Worm (Caenorhabditis elegans) whole organism, midembryonic: ENCODE measurements around the gene cyp-34A2.

ENCODE experiments used
- T22C8.4 ChIP-seq: fragments of 200-800 bp; sonication (Bioruptor generic); IDR thresholded peaks from 2 replicates; pipeline ENCODE4 v1.3.6; 2022; ENCODE audit warnings: missing genetic modification characterization, missing compliant biosample characterization
- cog-1 ChIP-seq: sonication (generic microtip); optimal IDR thresholded peaks from 2 replicates; lab custom pipeline; 2016; ENCODE audit warnings: missing genetic modification characterization, missing compliant biosample characterization
- tab-1 ChIP-seq: fragments of 200-800 bp; sonication (Bioruptor generic); IDR thresholded peaks from 2 replicates; pipeline ENCODE4 v1.3.6; 2022; ENCODE audit warnings: missing genetic modification characterization, missing compliant biosample characterization
- ztf-23 ChIP-seq: fragments of 200-800 bp; sonication (Bioruptor generic); IDR thresholded peaks from 2 replicates; pipeline ENCODE4 v1.3.6; 2022; ENCODE audit warnings: missing genetic modification reagents, missing genetic modification characterization, missing compliant biosample characterization
- ztf-29 ChIP-seq: fragments of 200-800 bp; sonication (Bioruptor generic); IDR thresholded peaks from 2 replicates; pipeline ENCODE4 v1.3.6; 2022; ENCODE audit warnings: missing genetic modification reagents, missing genetic modification characterization, missing compliant biosample characterization

DNA sequence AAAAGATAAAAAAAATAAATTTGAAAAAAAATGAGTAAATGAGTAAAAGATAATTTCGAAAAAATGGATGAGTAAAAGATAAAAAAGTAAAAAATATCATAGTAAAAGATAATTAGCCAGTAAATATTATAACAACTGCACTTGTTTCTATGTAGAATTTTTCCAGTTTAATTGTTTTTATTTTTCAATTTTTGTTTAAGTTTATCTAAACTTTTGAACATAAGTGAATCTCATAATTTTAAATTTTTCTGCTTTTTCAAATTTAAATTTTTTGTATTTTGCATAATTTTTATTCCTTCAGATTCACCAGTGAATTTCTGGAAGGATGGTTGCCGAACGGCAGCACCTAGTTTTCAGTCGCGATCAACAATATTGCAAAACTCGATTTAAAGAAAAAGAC lies 49.6 kb downstream of the cyp-34A2 start, which contains the start of gene chil-12:
- no peak for TF ChIP-seq ztf-29
- no peak for TF ChIP-seq ztf-23 (GFP tag; lab: Robert Waterston, UW)
- TF ChIP-seq tab-1 = no peak
- no peak for TF ChIP-seq T22C8.4 (GFP tag; lab: Robert Waterston, UW)
- no peak for TF ChIP-seq cog-1 (tag; lab: Kevin White, UChicago)
